Fruit fly (Drosophila melanogaster): ENCODE data around the gene CG11791.

- no peak for TF ChIP-seq h (optimal IDR thresholded peaks at IDR 0.05)
- TF ChIP-seq Myc (optimal IDR thresholded peaks at IDR 0.05) = no peak
- TF ChIP-seq psq (optimal IDR thresholded peaks at IDR 0.05) = no peak
- no peak for TF ChIP-seq Sin3A (optimal IDR thresholded peaks at IDR 0.05)
- TF ChIP-seq ttk (optimal IDR thresholded peaks at IDR 0.05) = no peak
Measured at dm6 chr3R:25077280-25077820, 27.9 kb downstream of the CG11791 start.
